Worm (Caenorhabditis elegans) whole organism, midembryonic: ENCODE results near the gene srlf-4.

Experiments
- T22C8.4 ChIP-seq: fragments of 200-800 bp; sonication (Bioruptor generic); IDR thresholded peaks from 2 replicates; pipeline ENCODE4 v1.3.6; 2022; ENCODE audit warnings: missing genetic modification characterization, missing compliant biosample characterization
- cog-1 ChIP-seq: sonication (generic microtip); optimal IDR thresholded peaks from 2 replicates; lab custom pipeline; 2016; ENCODE audit warnings: missing genetic modification characterization, missing compliant biosample characterization
- flt-1 ChIP-seq: fragments of 200-800 bp; sonication (Bioruptor generic); IDR thresholded peaks from 2 replicates; pipeline ENCODE4 v1.3.6; 2022; ENCODE audit warnings: missing genetic modification characterization, missing compliant biosample characterization
- med-1 ChIP-seq: sonication (generic microtip); optimal IDR thresholded peaks from 2 replicates; lab custom pipeline; 2017; ENCODE audit warnings: missing genetic modification characterization, mild to moderate bottlenecking, missing compliant biosample characterization, antibody characterized with exemption, missing genetic modification reagents; ENCODE audit not compliant: insufficient read depth
- tab-1 ChIP-seq: fragments of 200-800 bp; sonication (Bioruptor generic); IDR thresholded peaks from 2 replicates; pipeline ENCODE4 v1.3.6; 2022; ENCODE audit warnings: missing genetic modification characterization, missing compliant biosample characterization
- ztf-23 ChIP-seq: fragments of 200-800 bp; sonication (Bioruptor generic); IDR thresholded peaks from 2 replicates; pipeline ENCODE4 v1.3.6; 2022; ENCODE audit warnings: missing genetic modification reagents, missing genetic modification characterization, missing compliant biosample characterization

- no peak for TF ChIP-seq med-1
- TF ChIP-seq ztf-23, result no peak
- TF ChIP-seq T22C8.4, result no peak
- TF ChIP-seq flt-1 (GFP tag; lab: Robert Waterston, UW), result no peak
- TF ChIP-seq cog-1 (tag; lab: Kevin White, UChicago), result no peak
- TF ChIP-seq tab-1, result no peak
Observed at ce11 chrIV:12901602-12902001, 22.6 kb downstream of the srlf-4 start.
